Fruit fly (Drosophila melanogaster) whole organism, embryonic: ENCODE measurements around the gene Grl36a.
A peak's percentile ranks its signal among the peaks of the same experiment; 100 is the strongest.

Experiments
- B-H1 ChIP-seq: fragments of 200-800 bp; sonication (Bioruptor generic); IDR thresholded peaks from 3 replicates; pipeline ENCODE4 v1.3.6; 2022; ENCODE audit warnings: missing biosample characterization, missing genetic modification characterization
- CG10462 ChIP-seq: fragments of 200-800 bp; sonication (Bioruptor generic); optimal IDR thresholded peaks from 2 replicates; lab custom pipeline; 2016; ENCODE audit warnings: missing biosample characterization, missing genetic modification characterization
- CG15073 ChIP-seq: fragments of 200-800 bp; sonication (Bioruptor generic); optimal IDR thresholded peaks from 2 replicates; lab custom pipeline; 2016; ENCODE audit warnings: missing biosample characterization, missing genetic modification characterization
- CG18599 ChIP-seq: fragments of 200-800 bp; sonication (Bioruptor generic); optimal IDR thresholded peaks from 3 replicates; lab custom pipeline; 2017; ENCODE audit warnings: missing biosample characterization, missing genetic modification characterization, mild to moderate bottlenecking, moderate library complexity, missing genetic modification reagents
- CG2202 ChIP-seq: fragments of 200-800 bp; sonication (Bioruptor generic); optimal IDR thresholded peaks from 2 replicates; lab custom pipeline; 2018; ENCODE audit warnings: missing biosample characterization, mild to moderate bottlenecking, missing genetic modification characterization
- CG34376 ChIP-seq: fragments of 200-800 bp; sonication (Bioruptor generic); optimal IDR thresholded peaks from 2 replicates; lab custom pipeline; 2018; ENCODE audit warnings: missing biosample characterization, mild to moderate bottlenecking, missing genetic modification characterization
- CG3726 ChIP-seq: fragments of 200-800 bp; sonication (Bioruptor generic); IDR thresholded peaks from 3 replicates; pipeline ENCODE4, ENCODE4 v1.3.6; 2022; ENCODE audit warnings: missing biosample characterization, missing genetic modification characterization
- CG3838 ChIP-seq: fragments of 200-800 bp; sonication (Bioruptor generic); optimal IDR thresholded peaks from 3 replicates; lab custom pipeline; 2016; ENCODE audit warnings: missing biosample characterization, missing genetic modification characterization
- CG4282 ChIP-seq: fragments of 200-800 bp; sonication (Bioruptor generic); optimal IDR thresholded peaks from 2 replicates; lab custom pipeline; 2016; ENCODE audit warnings: missing biosample characterization, missing genetic modification characterization
- CG4404 ChIP-seq: fragments of 200-800 bp; sonication (Bioruptor generic); IDR thresholded peaks from 2 replicates; pipeline ENCODE4 v1.3.6; 2022; ENCODE audit warnings: missing biosample characterization, missing genetic modification characterization
- CG6272 ChIP-seq: fragments of 200-800 bp; sonication (Bioruptor generic); IDR thresholded peaks from 2 replicates; pipeline ENCODE4 v1.3.6; 2022; ENCODE audit warnings: missing biosample characterization, missing genetic modification characterization
- CG6654 ChIP-seq: fragments of 200-800 bp; sonication (Bioruptor generic); optimal IDR thresholded peaks from 2 replicates; lab custom pipeline; 2017; ENCODE audit warnings: missing biosample characterization, mild to moderate bottlenecking, missing genetic modification characterization
- CG7839 ChIP-seq: fragments of 200-800 bp; sonication (Bioruptor generic); optimal IDR thresholded peaks from 3 replicates; lab custom pipeline; 2018; ENCODE audit warnings: missing biosample characterization, mild to moderate bottlenecking, missing genetic modification characterization, moderate library complexity
- CG8765 ChIP-seq: fragments of 200-800 bp; sonication (Bioruptor generic); IDR thresholded peaks from 2 replicates; pipeline ENCODE4 v1.3.6; 2022; ENCODE audit warnings: missing biosample characterization, missing genetic modification characterization
- CTCF ChIP-seq: fragments of 200-800 bp; sonication (Bioruptor generic); optimal IDR thresholded peaks from 2 replicates; lab custom pipeline; 2017; ENCODE audit warnings: missing biosample characterization, mild to moderate bottlenecking, missing genetic modification characterization, moderate library complexity
- CoRest ChIP-seq: fragments of 200-800 bp; sonication (Bioruptor generic); optimal IDR thresholded peaks from 3 replicates; lab custom pipeline; 2018; ENCODE audit warnings: missing biosample characterization, mild to moderate bottlenecking, missing genetic modification characterization, moderate library complexity
- Dad ChIP-seq: fragments of 200-800 bp; sonication (Bioruptor generic); optimal IDR thresholded peaks from 3 replicates; lab custom pipeline; 2016; ENCODE audit warnings: missing biosample characterization, missing genetic modification characterization
- Fer1 ChIP-seq: fragments of 200-800 bp; sonication (Bioruptor generic); optimal IDR thresholded peaks from 2 replicates; lab custom pipeline; 2017; ENCODE audit warnings: missing biosample characterization, mild to moderate bottlenecking, missing genetic modification characterization
- HmgZ ChIP-seq: fragments of 200-800 bp; sonication (Bioruptor generic); optimal IDR thresholded peaks from 2 replicates; lab custom pipeline; 2018; ENCODE audit warnings: missing biosample characterization, mild to moderate bottlenecking, missing genetic modification characterization
- Hr3 ChIP-seq: fragments of 200-800 bp; sonication (Bioruptor generic); optimal IDR thresholded peaks from 3 replicates; lab custom pipeline; 2016; ENCODE audit warnings: missing biosample characterization, missing genetic modification characterization
- Med ChIP-seq: fragments of 200-800 bp; sonication (Bioruptor generic); peaks from one replicate; lab custom pipeline; 2016; ENCODE audit warnings: missing biosample characterization, missing genetic modification characterization, mild to moderate bottlenecking, inconsistent platforms, moderate library complexity
- Nf-YC ChIP-seq: fragments of 200-800 bp; optimal IDR thresholded peaks from 3 replicates; lab custom pipeline; 2019; ENCODE audit warnings: missing biosample characterization, mild to moderate bottlenecking, missing genetic modification characterization, moderate library complexity
- PHDP ChIP-seq: fragments of 200-800 bp; sonication (Bioruptor generic); optimal IDR thresholded peaks from 3 replicates; lab custom pipeline; 2018; ENCODE audit warnings: missing biosample characterization, mild to moderate bottlenecking, missing genetic modification characterization, moderate library complexity
- Ravus ChIP-seq: fragments of 200-800 bp; sonication (Bioruptor generic); IDR thresholded peaks from 2 replicates; pipeline ENCODE4 v1.3.6; 2022; ENCODE audit warnings: missing biosample characterization, missing genetic modification characterization
- Rfx ChIP-seq: fragments of 200-800 bp; sonication (Bioruptor generic); IDR thresholded peaks from 2 replicates; pipeline ENCODE4 v1.3.6; 2022; ENCODE audit warnings: missing biosample characterization, missing genetic modification characterization
- Sox102F ChIP-seq: fragments of 200-800 bp; sonication (Bioruptor generic); optimal IDR thresholded peaks from 2 replicates; lab custom pipeline; 2018; ENCODE audit warnings: missing biosample characterization, mild to moderate bottlenecking, missing genetic modification characterization, moderate library complexity
- Ssrp ChIP-seq: fragments of 200-800 bp; sonication (Bioruptor generic); optimal IDR thresholded peaks from 2 replicates; lab custom pipeline; 2018; ENCODE audit warnings: missing biosample characterization, mild to moderate bottlenecking, missing genetic modification characterization, moderate library complexity
- al ChIP-seq: fragments of 200-800 bp; sonication (Bioruptor generic); IDR thresholded peaks from 2 replicates; pipeline ENCODE4 v1.3.6; 2022; ENCODE audit warnings: missing biosample characterization, missing genetic modification characterization
- ap ChIP-seq: fragments of 200-800 bp; sonication (Bioruptor generic); IDR thresholded peaks from 2 replicates; pipeline ENCODE4 v1.3.6; 2022; ENCODE audit warnings: missing biosample characterization, missing genetic modification characterization
- ase ChIP-seq: fragments of 200-800 bp; sonication (Bioruptor generic); IDR thresholded peaks from 3 replicates; pipeline ENCODE4 v1.3.6; 2022; ENCODE audit warnings: missing biosample characterization, missing genetic modification characterization
- esg ChIP-seq: fragments of 200-800 bp; sonication (Bioruptor generic); conservative IDR thresholded peaks from 2 replicates; pipeline ENCODE4 v1.3.6; 2022; ENCODE audit warnings: missing biosample characterization, missing genetic modification characterization
- gce ChIP-seq: fragments of 200-800 bp; sonication (Bioruptor generic); IDR thresholded peaks from 3 replicates; pipeline ENCODE4 v1.3.6; 2022; ENCODE audit warnings: missing biosample characterization, missing genetic modification characterization
- grau ChIP-seq: fragments of 200-800 bp; optimal IDR thresholded peaks from 3 replicates; lab custom pipeline; 2019; ENCODE audit warnings: missing biosample characterization, mild to moderate bottlenecking, missing genetic modification characterization, moderate library complexity
- her ChIP-seq: fragments of 200-800 bp; sonication (Bioruptor generic); optimal IDR thresholded peaks from 2 replicates; lab custom pipeline; 2016; ENCODE audit warnings: missing biosample characterization, missing genetic modification characterization
- insv ChIP-seq, 2 experiments: fragments of 200-800 bp; sonication (Bioruptor generic); optimal IDR thresholded peaks; 3 replicates each; lab custom pipeline; 2016 to 2018; ENCODE audit warnings: missing biosample characterization in 2 of 2, missing genetic modification characterization in 2 of 2
- nom ChIP-seq: fragments of 200-800 bp; sonication (Bioruptor generic); optimal IDR thresholded peaks from 2 replicates; lab custom pipeline; 2017; ENCODE audit warnings: missing biosample characterization, missing genetic modification characterization, mild to moderate bottlenecking, moderate library complexity, missing genetic modification reagents
- org-1 ChIP-seq: fragments of 200-800 bp; sonication (Bioruptor generic); optimal IDR thresholded peaks from 2 replicates; lab custom pipeline; 2017; ENCODE audit warnings: missing biosample characterization, missing genetic modification characterization
- pan ChIP-seq, 4 experiments: fragments of >200 bp in 3 of 4; fragments of 200-800 bp in 1 of 4; sonication (Bioruptor generic) in 1 of 4; optimal IDR thresholded peaks in 3 of 4; IDR thresholded peaks in 1 of 4; 2 replicates each; pipeline versions ENCODE4 v1.3.6 to Lab custom; 2017 to 2022; ENCODE audit warnings: missing biosample characterization in 2 of 4, missing genetic modification characterization in 2 of 4, mixed read lengths in 1 of 4
- pb ChIP-seq: fragments of 200-800 bp; sonication (Bioruptor generic); optimal IDR thresholded peaks from 3 replicates; lab custom pipeline; 2016; ENCODE audit warnings: missing biosample characterization, missing genetic modification characterization
- pfk ChIP-seq: fragments of 200-800 bp; sonication (Bioruptor generic); optimal IDR thresholded peaks from 2 replicates; lab custom pipeline; 2018; ENCODE audit warnings: missing biosample characterization, mild to moderate bottlenecking, missing genetic modification characterization, moderate library complexity
- row ChIP-seq: fragments of 200-800 bp; sonication (Bioruptor generic); IDR thresholded peaks from 3 replicates; pipeline ENCODE4 v1.3.6; 2022; ENCODE audit warnings: missing biosample characterization, missing genetic modification characterization
- sc ChIP-seq, 3 experiments: fragments of >200 bp in 2 of 3; fragments of 200-800 bp in 1 of 3; sonication (Bioruptor generic) in 1 of 3; optimal IDR thresholded peaks; 2 replicates in 2 of 3; 3 replicates in 1 of 3; lab custom pipeline; 2017; ENCODE audit warnings: mild to moderate bottlenecking in 1 of 3, missing biosample characterization in 1 of 3, missing genetic modification characterization in 1 of 3, missing genetic modification reagents in 1 of 3
- slbo ChIP-seq: fragments of 200-800 bp; sonication (Bioruptor generic); IDR thresholded peaks from 2 replicates; pipeline ENCODE4 v1.3.6; 2022; ENCODE audit warnings: missing biosample characterization, missing genetic modification characterization
- tll ChIP-seq, 2 experiments: fragments of 200-800 bp in 1 of 2; fragments of >200 bp in 1 of 2; sonication (Bioruptor generic) in 1 of 2; optimal IDR thresholded peaks; 2 replicates each; lab custom pipeline; 2017 to 2019; ENCODE audit warnings: missing biosample characterization in 2 of 2, missing genetic modification characterization in 2 of 2, mild to moderate bottlenecking in 1 of 2, moderate library complexity in 1 of 2
- twi ChIP-seq: fragments of 200-800 bp; optimal IDR thresholded peaks from 2 replicates; lab custom pipeline; 2019; ENCODE audit warnings: missing biosample characterization, mild to moderate bottlenecking, missing genetic modification characterization, moderate library complexity
- tx ChIP-seq: fragments of 200-800 bp; sonication (Bioruptor generic); optimal IDR thresholded peaks from 2 replicates; lab custom pipeline; 2016; ENCODE audit warnings: missing biosample characterization, missing genetic modification characterization
- wdn ChIP-seq: fragments of 200-800 bp; sonication (Bioruptor generic); IDR thresholded peaks from 2 replicates; pipeline ENCODE4 v1.3.6; 2022; ENCODE audit warnings: missing biosample characterization, missing genetic modification characterization
- wek ChIP-seq: fragments of 200-800 bp; sonication (Bioruptor generic); optimal IDR thresholded peaks from 3 replicates; lab custom pipeline; 2018; ENCODE audit warnings: missing biosample characterization, mild to moderate bottlenecking, missing genetic modification characterization, moderate library complexity
- zf30C ChIP-seq: fragments of 200-800 bp; sonication (Bioruptor generic); optimal IDR thresholded peaks from 3 replicates; lab custom pipeline; 2018; ENCODE audit warnings: missing biosample characterization, mild to moderate bottlenecking, missing genetic modification characterization

Gene Grl36a

DNA sequence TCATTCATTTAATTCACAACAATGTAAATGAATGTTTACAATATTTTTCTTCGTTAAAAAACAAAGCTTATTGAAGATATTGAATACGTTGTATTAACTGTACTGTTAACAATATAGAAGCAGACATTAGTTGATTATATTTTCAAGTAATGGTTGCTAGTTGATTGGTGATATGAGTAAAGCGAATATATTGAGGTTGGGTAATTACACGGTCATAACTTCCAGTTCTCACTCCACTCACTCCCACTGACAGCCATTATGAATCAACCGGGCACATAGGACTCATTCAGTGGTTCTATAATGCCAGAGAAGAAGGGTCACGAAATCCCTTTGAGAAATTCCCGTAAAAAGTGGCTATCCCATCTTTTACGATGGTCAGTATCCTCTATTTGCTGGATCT lies at the start of gene Grl36a:
Gene Grl36a, plus strand, starts transcription at position 301 of the 400 bp plus-strand sequence.
- TF ChIP-seq CG8765 (GFP tag; lab: Robert Waterston, UW) (no peak), Ravus (GFP tag; lab: Robert Waterston, UW) (no peak)
- TF ChIP-seq, all 482 proteins: peak for 0

DNA sequence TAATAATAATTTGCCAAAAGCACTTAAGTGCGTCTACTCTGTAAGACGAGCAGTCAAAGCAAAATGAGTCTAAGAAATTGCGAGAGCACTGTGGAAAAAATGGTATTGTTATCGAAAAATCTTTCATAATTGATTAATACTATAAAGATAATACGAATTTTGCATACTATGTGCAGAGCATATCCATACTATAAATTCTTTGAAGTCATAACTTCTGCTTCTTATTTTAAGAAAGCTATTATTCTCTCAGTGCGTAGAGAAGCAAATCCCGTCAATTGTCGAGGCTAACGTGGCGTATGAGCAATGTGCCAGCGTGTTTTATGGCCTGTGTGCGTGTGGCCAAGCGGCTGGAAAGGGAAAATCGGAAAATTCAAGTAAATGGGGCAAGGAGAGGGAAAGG lies 22.1 kb upstream of the Grl36a start:
- peak; percentile 44 for TF ChIP-seq CG7839 (tag; lab: Kevin White, UChicago)
- no peak for TF ChIP-seq tll (GFP tag; optimal IDR thresholded peaks at IDR 0.05; lab: Kevin White, UChicago)
- peak; percentile 40; the same call in 1 of the 2 replicates for TF ChIP-seq slbo (GFP tag; lab: Robert Waterston, UW)
- no peak for TF ChIP-seq gce (GFP tag; lab: Robert Waterston, UW)
- TF ChIP-seq ase (GFP tag; lab: Robert Waterston, UW), result no peak
- TF ChIP-seq Hr3, result no peak
- TF ChIP-seq sc (optimal IDR thresholded peaks at IDR 0.05; lab: Kevin White, UChicago), result no peak
- no peak for TF ChIP-seq sc (GFP tag; optimal IDR thresholded peaks at IDR 0.05; lab: Kevin White, UChicago)
- TF ChIP-seq Sox102F (GFP tag; lab: Kevin White, UChicago), result peak; percentile 25
- TF ChIP-seq CG10462 (GFP tag; lab: Kevin White, UChicago), result no peak
- TF ChIP-seq CG6272 (GFP tag; lab: Robert Waterston, UW), result no peak
- no peak for TF ChIP-seq her (GFP tag; lab: Kevin White, UChicago)
- no peak for TF ChIP-seq CG3838
- no peak for TF ChIP-seq pb (GFP tag; lab: Kevin White, UChicago)
- TF ChIP-seq Dad (GFP tag; lab: Kevin White, UChicago), result no peak
- peak; percentile 29 for TF ChIP-seq grau (tag; lab: Kevin White, UChicago)
- TF ChIP-seq insv (GFP tag; optimal IDR thresholded peaks at IDR 0.05; lab: Kevin White, UChicago), result no peak
- TF ChIP-seq CG4282 (GFP tag; lab: Kevin White, UChicago), result no peak
- TF ChIP-seq CoRest (tag; lab: Kevin White, UChicago), result peak; percentile 4
- no peak for TF ChIP-seq Ssrp
- TF ChIP-seq tx (GFP tag; lab: Kevin White, UChicago), result no peak
- peak; percentile 72 for TF ChIP-seq CG18599 (GFP tag; lab: Kevin White, UChicago)
- TF ChIP-seq Rfx (GFP tag; lab: Robert Waterston, UW), result 0 out of 2 replicates have a peak, but pooled peaks have one; percentile 11
- no peak for TF ChIP-seq CG15073
- TF ChIP-seq wdn, result no peak
- TF ChIP-seq Med (GFP tag; lab: Kevin White, UChicago), result no peak
- no peak; the same call in 1 of the 2 replicates for TF ChIP-seq esg (GFP tag; lab: Robert Waterston, UW)
- no peak for TF ChIP-seq B-H1 (GFP tag; lab: Robert Waterston, UW)
- TF ChIP-seq Fer1 (GFP tag; lab: Kevin White, UChicago), result peak; percentile 55
- no peak for TF ChIP-seq HmgZ (tag; lab: Kevin White, UChicago)
- TF ChIP-seq zf30C (GFP tag; lab: Kevin White, UChicago), result no peak
- no peak for TF ChIP-seq CG4404 (GFP tag; lab: Robert Waterston, UW)
- TF ChIP-seq CG3726 (GFP tag; lab: Robert Waterston, UW), result no peak
- TF ChIP-seq al (GFP tag; lab: Robert Waterston, UW), result no peak
- no peak for TF ChIP-seq CG2202 (tag; lab: Kevin White, UChicago)
- no peak for TF ChIP-seq Nf-YC
- TF ChIP-seq row (GFP tag; lab: Robert Waterston, UW), result peak; percentile 56
- no peak for TF ChIP-seq pfk
- TF ChIP-seq PHDP, result peak; percentile 6
- no peak for TF ChIP-seq pan (optimal IDR thresholded peaks at IDR 0.05; lab: Kevin White, UChicago)
- no peak for TF ChIP-seq pan (GFP tag; optimal IDR thresholded peaks at IDR 0.05 in 1 of 2, IDR thresholded peaks at IDR 0.05 in 1 of 2)
- TF ChIP-seq CTCF (GFP tag; lab: Kevin White, UChicago), result no peak
- no peak for TF ChIP-seq CG34376 (GFP tag; lab: Kevin White, UChicago)
- no peak for TF ChIP-seq wek (GFP tag; lab: Kevin White, UChicago)
- no peak for TF ChIP-seq nom (GFP tag; lab: Kevin White, UChicago)
- no peak for TF ChIP-seq CG6654
- no peak for TF ChIP-seq ap (GFP tag; lab: Robert Waterston, UW)
- TF ChIP-seq twi (tag; lab: Kevin White, UChicago), result no peak
- no peak for TF ChIP-seq org-1 (GFP tag; lab: Kevin White, UChicago)
